Fruit fly (Drosophila melanogaster) Kc167 (cell line): ENCODE data around the gene CG5746.

Source experiments
- Myc ChIP-seq: fragments of >200 bp; optimal IDR thresholded peaks from 2 replicates; lab custom pipeline; 2017; ENCODE audit warnings: missing external identifiers
- Sin3A ChIP-seq: fragments of >200 bp; optimal IDR thresholded peaks from 2 replicates; lab custom pipeline; 2018; ENCODE audit warnings: missing external identifiers
- h ChIP-seq: fragments of >200 bp; optimal IDR thresholded peaks from 3 replicates; lab custom pipeline; 2018; ENCODE audit warnings: missing external identifiers
- insv ChIP-seq: fragments of >200 bp; optimal IDR thresholded peaks from 3 replicates; lab custom pipeline; 2018; ENCODE audit warnings: missing external identifiers
- psq ChIP-seq: fragments of >200 bp; optimal IDR thresholded peaks from 2 replicates; lab custom pipeline; 2017; ENCODE audit warnings: missing external identifiers
- ttk ChIP-seq: sonication (Bioruptor generic); optimal IDR thresholded peaks from 2 replicates; lab custom pipeline; 2017; ENCODE audit warnings: missing external identifiers

CG5746 gene

dm6 chr3R:24364880-24365604 is 16.5 kb upstream of the CG5746 start, which contains the start of the genes CG17784 and CG13613:
TSS of gene CG17784 (minus strand) at chr3R:24364980.
TSS of gene CG13613 (plus strand) at chr3R:24365554.
- TF ChIP-seq insv (no peak), Myc (lab: Kevin White, UChicago) (no peak), h (lab: Kevin White, UChicago) (no peak), psq (lab: Kevin White, UChicago) (no peak), ttk (no peak), Sin3A (lab: Kevin White, UChicago) (no peak)

dm6 chr3R:24362838-24363237 is 14.2 kb upstream of the CG5746 start, which contains the start of gene CG33340:
TSS of gene CG33340 (plus strand) at chr3R:24363138.
- TF ChIP-seq Sin3A (lab: Kevin White, UChicago) (no peak), ttk (no peak), psq (lab: Kevin White, UChicago) (no peak), h (lab: Kevin White, UChicago) (no peak), insv (no peak), Myc (lab: Kevin White, UChicago) (no peak)

- TF ChIP-seq h (lab: Kevin White, UChicago) (no peak), insv (no peak), ttk (no peak), psq (lab: Kevin White, UChicago) (no peak), Myc (lab: Kevin White, UChicago) (no peak), Sin3A (lab: Kevin White, UChicago) (no peak)
These were observed 13.0 kb upstream of the CG5746 start, which contains the start of the genes CG5762 and CG33339 for dm6 chr3R:24361583-24361982. TSS of gene CG5762 (minus strand) at chr3R:24361683. TSS of gene CG33339 (plus strand) at chr3R:24361847.

- TF ChIP-seq ttk (no peak), Sin3A (lab: Kevin White, UChicago) (no peak), insv (no peak)
These were observed 11.4 kb upstream of the CG5746 start, which contains the start of gene CG18528 for dm6 chr3R:24359957-24360356. TSS of gene CG18528 (minus strand) at chr3R:24360144.

dm6 chr3R:24357698-24358097 is 9.1 kb upstream of the CG5746 start, which contains the start of gene Golgin84:
TSS of gene Golgin84 (minus strand) at chr3R:24357938.
- no peak for TF ChIP-seq h (lab: Kevin White, UChicago)
- TF ChIP-seq Sin3A (lab: Kevin White, UChicago): no peak
- no peak for TF ChIP-seq Myc (lab: Kevin White, UChicago)
- no peak for TF ChIP-seq insv
- no peak for TF ChIP-seq psq (lab: Kevin White, UChicago)
- no peak for TF ChIP-seq ttk

dm6 chr3R:24353448-24353847 is 4.9 kb upstream of the CG5746 start:
- TF ChIP-seq insv: no peak
- no peak for TF ChIP-seq h (lab: Kevin White, UChicago)
- no peak for TF ChIP-seq psq (lab: Kevin White, UChicago)

- no peak for TF ChIP-seq insv
- TF ChIP-seq h (lab: Kevin White, UChicago): no peak
- no peak for TF ChIP-seq Sin3A (lab: Kevin White, UChicago)
- no peak for TF ChIP-seq psq (lab: Kevin White, UChicago)
- no peak for TF ChIP-seq Myc (lab: Kevin White, UChicago)
- no peak for TF ChIP-seq ttk
These were observed 7.3 kb downstream of the CG5746 start, which contains the start of gene Ms for dm6 chr3R:24341251-24341650. TSS of gene Ms (plus strand) at chr3R:24341551.

dm6 chr3R:24336622-24337021 is 12.0 kb downstream of the CG5746 start, which contains the start of gene CG6432:
TSS of gene CG6432 (plus strand) at chr3R:24336922.
- no peak for TF ChIP-seq ttk
- no peak for TF ChIP-seq h (lab: Kevin White, UChicago)
- TF ChIP-seq Myc (lab: Kevin White, UChicago): no peak
- TF ChIP-seq psq (lab: Kevin White, UChicago): no peak
- no peak for TF ChIP-seq insv
- no peak for TF ChIP-seq Sin3A (lab: Kevin White, UChicago)

dm6 chr3R:24333182-24333808 is 15.3 kb downstream of the CG5746 start, which contains the start of the genes Rrp5 and Dis3:
TSS of gene Rrp5 (minus strand) at chr3R:24333316.
TSS of gene Dis3 (plus strand) at chr3R:24333433.
- TF ChIP-seq ttk (no peak), h (lab: Kevin White, UChicago) (no peak)

- no peak for TF ChIP-seq Myc (lab: Kevin White, UChicago)
- TF ChIP-seq h (lab: Kevin White, UChicago): no peak
- no peak for TF ChIP-seq psq (lab: Kevin White, UChicago)
- no peak for TF ChIP-seq Sin3A (lab: Kevin White, UChicago)
- TF ChIP-seq insv: no peak
These were observed 28.3 kb downstream of the CG5746 start for dm6 chr3R:24320342-24320711.

- TF ChIP-seq ttk (no peak), Sin3A (lab: Kevin White, UChicago) (no peak), insv (no peak), psq (lab: Kevin White, UChicago) (no peak), Myc (lab: Kevin White, UChicago) (no peak), h (lab: Kevin White, UChicago) (no peak)
These were observed 28.8 kb downstream of the CG5746 start for dm6 chr3R:24319632-24320341.

dm6 chr3R:24319083-24319381 is 29.6 kb downstream of the CG5746 start:
- TF ChIP-seq insv: no peak
- TF ChIP-seq ttk: no peak
- no peak for TF ChIP-seq psq (lab: Kevin White, UChicago)
- no peak for TF ChIP-seq Sin3A (lab: Kevin White, UChicago)
- TF ChIP-seq h (lab: Kevin White, UChicago): no peak
- TF ChIP-seq Myc (lab: Kevin White, UChicago): no peak
